Fruit fly (Drosophila melanogaster): ENCODE data around the gene CG1958.

Gene CG1958

DNA sequence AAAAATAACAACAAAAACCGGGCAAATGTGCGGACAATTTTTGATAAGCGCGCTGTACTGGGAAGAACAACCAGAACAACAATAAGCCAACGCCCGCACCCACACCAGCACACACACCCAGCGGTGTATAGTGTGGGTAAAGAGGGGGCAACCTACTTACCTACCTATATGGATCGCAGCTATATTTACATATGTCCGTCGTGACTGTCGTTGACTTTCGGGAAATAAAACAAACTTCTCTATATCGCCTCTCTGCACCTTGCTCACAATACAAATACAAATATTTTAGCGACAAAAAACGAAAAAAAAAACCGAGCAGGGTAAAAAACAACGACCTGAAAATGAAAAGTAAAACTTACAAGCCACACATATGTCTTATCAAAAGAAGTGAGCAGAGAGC lies 39.4 kb upstream of the CG1958 start (continued):
- no peak for TF ChIP-seq CG12391 (tag; optimal IDR thresholded peaks at IDR 0.05)
- no peak for TF ChIP-seq CG7786 (GFP tag; optimal IDR thresholded peaks at IDR 0.05)
- no peak for TF ChIP-seq ap (GFP tag; IDR thresholded peaks at IDR 0.05)
- peak; percentile 51 for TF ChIP-seq CG15696 (tag; optimal IDR thresholded peaks at IDR 0.05)
- no peak for TF ChIP-seq NfI (GFP tag; optimal IDR thresholded peaks at IDR 0.05)
- TF ChIP-seq Dfd (GFP tag; optimal IDR thresholded peaks at IDR 0.05), result no peak
- TF ChIP-seq zfh2 (GFP tag; optimal IDR thresholded peaks at IDR 0.05), result no peak
- TF ChIP-seq CG4328 (GFP tag; optimal IDR thresholded peaks at IDR 0.05), result no peak

DNA sequence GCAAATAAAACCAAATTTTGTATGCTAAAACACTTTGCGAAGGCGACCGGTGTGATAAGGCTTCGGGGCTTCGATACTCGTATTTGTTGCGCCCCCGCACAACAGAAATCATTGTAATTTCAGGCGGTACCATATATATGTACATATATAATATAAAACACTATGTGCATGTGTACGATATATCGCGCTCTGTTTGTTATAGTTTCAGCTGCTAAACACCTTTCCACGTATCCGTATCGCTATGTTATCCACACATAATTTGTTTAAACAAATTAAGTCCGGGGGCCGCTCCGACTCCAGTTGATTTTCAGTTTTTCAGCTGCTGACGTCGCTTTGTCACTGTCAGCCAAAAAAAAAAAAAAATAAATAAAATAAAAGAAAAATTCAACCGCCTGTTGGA lies 38.1 kb upstream of the CG1958 start:
- TF ChIP-seq CG11093 (GFP tag; IDR thresholded peaks at IDR 0.05) (no peak), CG15011 (GFP tag; optimal IDR thresholded peaks at IDR 0.05) (peak; percentile 1), CG18599 (GFP tag; optimal IDR thresholded peaks at IDR 0.05) (peak; percentile 48), CG12071 (GFP tag; optimal IDR thresholded peaks at IDR 0.05) (peak; percentile 28), tup (GFP tag; optimal IDR thresholded peaks at IDR 0.05) (no peak), CG7745 (tag; optimal IDR thresholded peaks at IDR 0.05) (no peak), CG13123 (GFP tag; optimal IDR thresholded peaks at IDR 0.05) (no peak), Ada2b (GFP tag; IDR thresholded peaks at IDR 0.05) (no peak), CG4282 (GFP tag; optimal IDR thresholded peaks at IDR 0.05) (no peak), dmrt99B (tag; optimal IDR thresholded peaks at IDR 0.05) (no peak), CG7928 (GFP tag; optimal IDR thresholded peaks at IDR 0.05) (no peak), ATbp (GFP tag; optimal IDR thresholded peaks at IDR 0.05) (peak; percentile 35), CG11085 (GFP tag; IDR thresholded peaks at IDR 0.05) (no peak), dimm (GFP tag; IDR thresholded peaks at IDR 0.05) (no peak), NfI (GFP tag; optimal IDR thresholded peaks at IDR 0.05) (no peak), CG2678 (tag; optimal IDR thresholded peaks at IDR 0.05) (peak; percentile 17), Hmr (GFP tag; optimal IDR thresholded peaks at IDR 0.05) (peak; percentile 33), CG12391 (tag; optimal IDR thresholded peaks at IDR 0.05) (no peak), CG7271 (tag; optimal IDR thresholded peaks at IDR 0.05) (no peak), CG10462 (GFP tag; optimal IDR thresholded peaks at IDR 0.05) (no peak), CG10543 (GFP tag; optimal IDR thresholded peaks at IDR 0.05) (peak; percentile 8), ERR (GFP tag; optimal IDR thresholded peaks at IDR 0.05) (no peak), Fer2 (tag; optimal IDR thresholded peaks at IDR 0.05) (no peak), CG4328 (GFP tag; optimal IDR thresholded peaks at IDR 0.05) (peak; percentile 14), tgo (GFP tag; IDR thresholded peaks at IDR 0.05) (no peak), odd (GFP tag; optimal IDR thresholded peaks at IDR 0.05) (no peak), corto (GFP tag; optimal IDR thresholded peaks at IDR 0.05) (no peak), ara (GFP tag; IDR thresholded peaks at IDR 0.05) (no peak), CG14014 (GFP tag; IDR thresholded peaks at IDR 0.05) (no peak; the same call in 1 of the 2 replicates), wek (GFP tag; optimal IDR thresholded peaks at IDR 0.05) (peak; percentile 13), sqz (GFP tag; optimal IDR thresholded peaks at IDR 0.05) (peak; percentile 18), CG3281 (GFP tag; optimal IDR thresholded peaks at IDR 0.05) (peak; percentile 8), Med (GFP tag) (peak; percentile 17), BtbVII (GFP tag; optimal IDR thresholded peaks at IDR 0.05) (peak; percentile 30), Fer1 (GFP tag; optimal IDR thresholded peaks at IDR 0.05) (peak; percentile 6), Deaf1 (tag; optimal IDR thresholded peaks at IDR 0.05) (peak; percentile 14), lab (GFP tag; optimal IDR thresholded peaks at IDR 0.05) (peak; percentile 61), CG2875 (GFP tag; optimal IDR thresholded peaks at IDR 0.05) (peak; percentile 2), CG16813 (GFP tag; IDR thresholded peaks at IDR 0.05; ENCODE audit: partially characterized antibody) (no peak), her (GFP tag; optimal IDR thresholded peaks at IDR 0.05) (no peak), Meics (GFP tag; optimal IDR thresholded peaks at IDR 0.05) (peak; percentile 20), CG8290 (GFP tag; optimal IDR thresholded peaks at IDR 0.05) (no peak), CG8290 (tag; optimal IDR thresholded peaks at IDR 0.05) (peak in 1 of 2 experiments; percentile 55), Ets65A (GFP tag) (no peak)

All from whole organism, embryonic.